Worm (Caenorhabditis elegans) whole organism, L4 larva: ENCODE data around the gene AC3.12.

ENCODE experiments used
- D1046.2 ChIP-seq: fragments of 200-800 bp; sonication (Bioruptor generic); IDR thresholded peaks from 2 replicates; pipeline ENCODE4 v1.3.6; 2022; ENCODE audit warnings: missing genetic modification characterization, missing compliant biosample characterization
- F26F4.8 ChIP-seq: fragments of 200-800 bp; sonication (Bioruptor generic); conservative IDR thresholded peaks from 2 replicates; pipeline ENCODE4 v1.3.6; 2022; ENCODE audit warnings: missing genetic modification characterization, missing compliant biosample characterization
- F44E2.7 ChIP-seq: fragments of 200-800 bp; sonication (Bioruptor generic); IDR thresholded peaks from 2 replicates; pipeline ENCODE4 v2.1.2; 2022; ENCODE audit warnings: missing genetic modification characterization, missing compliant biosample characterization
- F49E8.2 ChIP-seq: sonication (generic microtip); optimal IDR thresholded peaks from 2 replicates; lab custom pipeline; 2016; ENCODE audit warnings: missing compliant biosample characterization, mild to moderate bottlenecking, missing genetic modification characterization, borderline replicate concordance
- R02D3.7 ChIP-seq: fragments of 150-350 bp; sonication (generic microtip); optimal IDR thresholded peaks from 3 replicates; lab custom pipeline; 2014; ENCODE audit warnings: missing biosample characterization, missing genetic modification characterization
- T20F7.1 ChIP-seq: fragments of 200-800 bp; sonication (Bioruptor generic); optimal IDR thresholded peaks from 2 replicates; lab custom pipeline; 2018; ENCODE audit warnings: mild to moderate bottlenecking, missing genetic modification characterization, missing compliant biosample characterization
- Y5F2A.4 ChIP-seq: fragments of 200-800 bp; sonication (Bioruptor generic); optimal IDR thresholded peaks from 2 replicates; lab custom pipeline; 2018; ENCODE audit warnings: mild to moderate bottlenecking, missing genetic modification characterization, missing compliant biosample characterization
- ZK337.2 ChIP-seq: fragments of 200-800 bp; sonication (Bioruptor generic); IDR thresholded peaks from 2 replicates; pipeline ENCODE4 v1.3.6; 2022; ENCODE audit warnings: missing genetic modification reagents, missing genetic modification characterization, missing compliant biosample characterization
- aha-1 ChIP-seq: fragments of 150-350 bp; peaks from one replicate; lab custom pipeline; 2014; ENCODE audit warnings: missing biosample characterization, missing genetic modification characterization
- arid-1 ChIP-seq: fragments of 200-800 bp; sonication (Bioruptor generic); conservative IDR thresholded peaks from 2 replicates; pipeline ENCODE4 v1.3.6; 2022; ENCODE audit warnings: missing genetic modification reagents, missing genetic modification characterization, missing compliant biosample characterization
- ceh-20 ChIP-seq: fragments of 200-800 bp; sonication (Bioruptor generic); IDR thresholded peaks from 2 replicates; pipeline ENCODE4 v1.3.6; 2022; ENCODE audit warnings: missing genetic modification reagents, missing genetic modification characterization, missing compliant biosample characterization
- ceh-44 ChIP-seq: fragments of 200-800 bp; sonication (Bioruptor generic); IDR thresholded peaks from 2 replicates; pipeline ENCODE4 v1.3.6; 2022; ENCODE audit warnings: missing genetic modification reagents, missing genetic modification characterization, missing compliant biosample characterization
- ces-1 ChIP-seq: fragments of 150-350 bp; sonication (generic microtip); optimal IDR thresholded peaks from 4 replicates; lab custom pipeline; 2014; ENCODE audit warnings: missing biosample characterization, missing genetic modification reagents, missing genetic modification characterization
- daf-16 ChIP-seq, 3 experiments: sonication (generic microtip); optimal IDR thresholded peaks; 2 replicates each; lab custom pipeline; 2016 to 2017; ENCODE audit warnings: missing genetic modification characterization in 3 of 3, missing genetic modification reagents in 3 of 3, mild to moderate bottlenecking in 2 of 3, missing compliant biosample characterization in 2 of 3, missing biosample characterization in 1 of 3, moderate library complexity in 1 of 3
- daf-19 ChIP-seq: fragments of 200-800 bp; sonication (Bioruptor generic); conservative IDR thresholded peaks from 2 replicates; pipeline ENCODE4 v1.3.6; 2022; ENCODE audit warnings: missing genetic modification characterization, missing compliant biosample characterization
- dmd-6 ChIP-seq: fragments of 200-800 bp; sonication (Bioruptor generic); IDR thresholded peaks from 2 replicates; pipeline ENCODE4 v1.3.6; 2022; ENCODE audit warnings: missing genetic modification reagents, missing genetic modification characterization, missing compliant biosample characterization
- dpl-1 ChIP-seq: fragments of 150-350 bp; optimal IDR thresholded peaks from 2 replicates; lab custom pipeline; 2014; ENCODE audit warnings: missing biosample characterization, missing genetic modification reagents, missing genetic modification characterization
- dve-1 ChIP-seq: sonication (generic microtip); optimal IDR thresholded peaks from 2 replicates; lab custom pipeline; 2017; ENCODE audit warnings: antibody characterized with exemption, mild to moderate bottlenecking, missing genetic modification characterization, missing compliant biosample characterization; ENCODE audit not compliant: insufficient read depth
- egl-43 ChIP-seq: fragments of 200-800 bp; sonication (Bioruptor generic); IDR thresholded peaks from 2 replicates; pipeline ENCODE4 v1.3.6; 2022; ENCODE audit warnings: missing genetic modification reagents, missing genetic modification characterization, missing compliant biosample characterization
- fkh-10 ChIP-seq: fragments of 150-350 bp; optimal IDR thresholded peaks from 2 replicates; lab custom pipeline; 2014; ENCODE audit warnings: missing biosample characterization, missing genetic modification reagents, missing genetic modification characterization
- fos-1 ChIP-seq: fragments of 150-350 bp; optimal IDR thresholded peaks from 2 replicates; lab custom pipeline; 2014; ENCODE audit warnings: missing biosample characterization, missing genetic modification characterization
- hif-1 ChIP-seq, 2 experiments: sonication (generic microtip); optimal IDR thresholded peaks; 2 replicates each; lab custom pipeline; 2016 to 2017; ENCODE audit warnings: missing compliant biosample characterization in 2 of 2, missing genetic modification characterization in 2 of 2, missing genetic modification reagents in 2 of 2, missing genotype in 2 of 2, mild to moderate bottlenecking in 1 of 2
- hlh-11 ChIP-seq: fragments of 200-800 bp; sonication (Bioruptor generic); optimal IDR thresholded peaks from 2 replicates; lab custom pipeline; 2018; ENCODE audit warnings: mild to moderate bottlenecking, missing genetic modification characterization, missing compliant biosample characterization
- hmg-1.1 ChIP-seq: fragments of 200-800 bp; sonication (Bioruptor generic); IDR thresholded peaks from 2 replicates; pipeline ENCODE4 v1.3.6; 2022; ENCODE audit warnings: missing genetic modification reagents, missing genetic modification characterization, missing compliant biosample characterization
- jun-1 ChIP-seq: fragments of 150-350 bp; optimal IDR thresholded peaks from 2 replicates; lab custom pipeline; 2014; ENCODE audit warnings: missing biosample characterization, missing genetic modification reagents, missing genetic modification characterization
- lim-7 ChIP-seq: fragments of 200-800 bp; sonication (Bioruptor generic); IDR thresholded peaks from 2 replicates; pipeline ENCODE4 v1.3.6; 2022; ENCODE audit warnings: missing genetic modification characterization, missing compliant biosample characterization
- lin-39 ChIP-seq: fragments of 150-350 bp; optimal IDR thresholded peaks from 2 replicates; lab custom pipeline; 2014; ENCODE audit warnings: missing biosample characterization, missing genetic modification reagents, missing genetic modification characterization
- lir-3 ChIP-seq: sonication (generic microtip); optimal IDR thresholded peaks from 2 replicates; lab custom pipeline; 2016; ENCODE audit warnings: mild to moderate bottlenecking, missing genetic modification characterization, missing compliant biosample characterization
- lsy-2 ChIP-seq, 2 experiments: fragments of 150-350 bp in 1 of 2; sonication (generic microtip) in 1 of 2; optimal IDR thresholded peaks; 2 replicates each; lab custom pipeline; 2014 to 2017; ENCODE audit warnings: missing biosample characterization in 2 of 2, missing genetic modification characterization in 2 of 2
- madf-9 ChIP-seq: fragments of 200-800 bp; sonication (Bioruptor generic); conservative IDR thresholded peaks from 2 replicates; pipeline ENCODE4 v1.3.6; 2022; ENCODE audit warnings: missing genetic modification reagents, missing genetic modification characterization, missing compliant biosample characterization
- mdl-1 ChIP-seq, 2 experiments: fragments of 150-350 bp in 1 of 2; sonication (generic microtip) in 1 of 2; optimal IDR thresholded peaks; 2 replicates each; lab custom pipeline; 2014 to 2017; ENCODE audit warnings: missing biosample characterization in 2 of 2, missing genetic modification characterization in 2 of 2
- mep-1 ChIP-seq: fragments of 150-350 bp; sonication (generic microtip); optimal IDR thresholded peaks from 3 replicates; lab custom pipeline; 2014; ENCODE audit warnings: missing biosample characterization, missing genetic modification characterization
- mxl-3 ChIP-seq: fragments of 200-800 bp; sonication (Bioruptor generic); optimal IDR thresholded peaks from 2 replicates; lab custom pipeline; 2018; ENCODE audit warnings: mild to moderate bottlenecking, missing genetic modification characterization, missing compliant biosample characterization
- nhr-102 ChIP-seq: sonication (generic microtip); optimal IDR thresholded peaks from 2 replicates; lab custom pipeline; 2016; ENCODE audit warnings: mild to moderate bottlenecking, missing genetic modification characterization, moderate library complexity, missing compliant biosample characterization
- nhr-237 ChIP-seq: sonication (generic microtip); optimal IDR thresholded peaks from 2 replicates; lab custom pipeline; 2017; ENCODE audit warnings: missing biosample characterization, missing genetic modification characterization
- nhr-41 ChIP-seq: fragments of 200-800 bp; sonication (Bioruptor generic); IDR thresholded peaks from 2 replicates; pipeline ENCODE4 v1.3.6; 2022; ENCODE audit warnings: missing genetic modification reagents, missing genetic modification characterization, missing compliant biosample characterization
- nhr-42 ChIP-seq: fragments of 200-800 bp; sonication (Bioruptor generic); IDR thresholded peaks from 2 replicates; pipeline ENCODE4 v1.3.6; 2022; ENCODE audit warnings: missing genetic modification characterization, missing compliant biosample characterization
- nhr-48 ChIP-seq: sonication (generic microtip); optimal IDR thresholded peaks from 2 replicates; lab custom pipeline; 2016; ENCODE audit warnings: mild to moderate bottlenecking, missing genetic modification characterization, missing compliant biosample characterization
- nhr-6 ChIP-seq: fragments of 150-350 bp; optimal IDR thresholded peaks from 2 replicates; lab custom pipeline; 2014; ENCODE audit warnings: missing biosample characterization, missing genetic modification characterization
- nhr-76 ChIP-seq: fragments of 150-350 bp; optimal IDR thresholded peaks from 2 replicates; lab custom pipeline; 2014; ENCODE audit warnings: missing biosample characterization, missing genetic modification characterization
- nhr-77 ChIP-seq: fragments of 150-350 bp; optimal IDR thresholded peaks from 2 replicates; lab custom pipeline; 2014; ENCODE audit warnings: missing biosample characterization, missing genetic modification characterization
- rbr-2 ChIP-seq: sonication (generic microtip); optimal IDR thresholded peaks from 2 replicates; lab custom pipeline; 2016; ENCODE audit warnings: missing genotype, missing genetic modification characterization, missing compliant biosample characterization
- saeg-2 ChIP-seq: fragments of 200-800 bp; sonication (Bioruptor generic); IDR thresholded peaks from 2 replicates; pipeline ENCODE4 v1.3.6; 2022; ENCODE audit warnings: missing genetic modification reagents, missing genetic modification characterization, missing compliant biosample characterization
- set-16 ChIP-seq: fragments of 200-800 bp; sonication (Bioruptor generic); IDR thresholded peaks from 2 replicates; pipeline ENCODE4 v1.3.6; 2022; ENCODE audit warnings: missing genetic modification reagents, missing genetic modification characterization, missing compliant biosample characterization
- skn-1 ChIP-seq: fragments of 150-350 bp; optimal IDR thresholded peaks from 2 replicates; lab custom pipeline; 2014; ENCODE audit warnings: missing biosample characterization, missing genetic modification characterization
- spr-1 ChIP-seq: sonication (generic microtip); optimal IDR thresholded peaks from 2 replicates; lab custom pipeline; 2016; ENCODE audit warnings: mild to moderate bottlenecking, missing genetic modification characterization, missing compliant biosample characterization
- spr-3 ChIP-seq: fragments of 200-800 bp; sonication (Bioruptor generic); optimal IDR thresholded peaks from 2 replicates; lab custom pipeline; 2018; ENCODE audit warnings: mild to moderate bottlenecking, missing genetic modification characterization, missing compliant biosample characterization
- tra-1 ChIP-seq: fragments of 200-800 bp; sonication (Bioruptor generic); IDR thresholded peaks from 2 replicates; pipeline ENCODE4 v1.3.6; 2022; ENCODE audit warnings: missing genetic modification reagents, missing genetic modification characterization, missing compliant biosample characterization
- unc-62 ChIP-seq, 3 experiments: fragments of 150-350 bp in 1 of 3; sonication (generic microtip); optimal IDR thresholded peaks in 2 of 3; peaks in 1 of 3; 1 replicate in 1 of 3; 2 replicates in 2 of 3; lab custom pipeline; 2014 to 2017; ENCODE audit warnings: missing biosample characterization in 3 of 3, missing genetic modification characterization in 3 of 3, missing genetic modification reagents in 3 of 3, missing genotype in 1 of 3
- ztf-11 ChIP-seq: fragments of 150-350 bp; optimal IDR thresholded peaks from 2 replicates; lab custom pipeline; 2014; ENCODE audit warnings: missing biosample characterization, missing genetic modification characterization
- ztf-7 ChIP-seq: fragments of 150-350 bp; optimal IDR thresholded peaks from 2 replicates; lab custom pipeline; 2014; ENCODE audit warnings: missing biosample characterization, missing genetic modification characterization

Gene AC3.12

ce11 chrV:10371177-10371576, 8.0 kb downstream of the AC3.12 start (continued):
- TF ChIP-seq dmd-6 (GFP tag; lab: Robert Waterston, UW) (peak; percentile 95), nhr-76 (tag; lab: Kevin White, UChicago) (no peak), ZK337.2 (GFP tag; lab: Robert Waterston, UW) (no peak), spr-1 (tag; lab: Kevin White, UChicago) (no peak), madf-9 (GFP tag; lab: Robert Waterston, UW) (no peak), fkh-10 (GFP tag; lab: Kevin White, UChicago) (no peak), R02D3.7 (tag; lab: Kevin White, UChicago) (no peak), ceh-44 (GFP tag; lab: Robert Waterston, UW) (no peak), F44E2.7 (no peak), mdl-1 (tag; optimal IDR thresholded peaks at IDR 0.05; lab: Kevin White, UChicago) (peak in 1 of 2 experiments; percentile 66), saeg-2 (GFP tag; lab: Robert Waterston, UW) (no peak), lir-3 (tag; lab: Kevin White, UChicago) (no peak), unc-62 (GFP tag; optimal IDR thresholded peaks at IDR 0.05 in 1 of 2; lab: Kevin White, UChicago) (peak in 1 of 2 experiments; percentile 42), unc-62 (tag; optimal IDR thresholded peaks at IDR 0.05; lab: Kevin White, UChicago) (no peak), dve-1 (peak; percentile 89), arid-1 (GFP tag; lab: Robert Waterston, UW) (no peak), egl-43 (GFP tag; lab: Robert Waterston, UW) (no peak), set-16 (GFP tag; lab: Robert Waterston, UW) (no peak), hif-1 (tag; optimal IDR thresholded peaks at IDR 0.05; lab: Kevin White, UChicago) (peak in 1 of 2 experiments; percentile 45), aha-1 (tag; lab: Kevin White, UChicago) (peak; percentile 1), ztf-7 (no peak), nhr-42 (GFP tag; lab: Robert Waterston, UW) (no peak), hmg-1.1 (no peak), mep-1 (peak; percentile 33), nhr-6 (tag; lab: Kevin White, UChicago) (peak; percentile 5), jun-1 (no peak), D1046.2 (no peak), spr-3 (GFP tag; lab: Kevin White, UChicago) (no peak), skn-1 (no peak), nhr-102 (tag; lab: Kevin White, UChicago) (no peak), F26F4.8 (GFP tag; lab: Robert Waterston, UW) (no peak), daf-19 (GFP tag; lab: Robert Waterston, UW) (no peak), nhr-237 (no peak), ces-1 (GFP tag; lab: Kevin White, UChicago) (no peak), rbr-2 (tag; lab: Kevin White, UChicago) (no peak), ceh-20 (GFP tag; lab: Robert Waterston, UW) (no peak), daf-16 (GFP tag; optimal IDR thresholded peaks at IDR 0.05; lab: Kevin White, UChicago) (no peak), daf-16 (tag; optimal IDR thresholded peaks at IDR 0.05; lab: Kevin White, UChicago) (peak; percentile 83), lsy-2 (tag; optimal IDR thresholded peaks at IDR 0.05; lab: Kevin White, UChicago) (no peak), ztf-11 (tag; lab: Kevin White, UChicago) (no peak), fos-1 (tag; lab: Kevin White, UChicago) (no peak), mxl-3 (GFP tag; lab: Kevin White, UChicago) (peak; percentile 72), tra-1 (peak; percentile 74; the same call in 1 of the 2 replicates), dpl-1 (GFP tag; lab: Kevin White, UChicago) (no peak), lim-7 (GFP tag; lab: Robert Waterston, UW) (no peak), T20F7.1 (GFP tag; lab: Kevin White, UChicago) (peak; percentile 56), lin-39 (tag; lab: Kevin White, UChicago) (no peak), nhr-48 (tag; lab: Kevin White, UChicago) (peak; percentile 67), F49E8.2 (no peak), hlh-11 (tag; lab: Kevin White, UChicago) (peak; percentile 86), nhr-77 (peak; percentile 65), Y5F2A.4 (GFP tag; lab: Kevin White, UChicago) (no peak), nhr-41 (GFP tag; lab: Robert Waterston, UW) (no peak)
